Worm (Caenorhabditis elegans): ENCODE measurements around the gene K06H6.2.

Gene K06H6.2

DNA sequence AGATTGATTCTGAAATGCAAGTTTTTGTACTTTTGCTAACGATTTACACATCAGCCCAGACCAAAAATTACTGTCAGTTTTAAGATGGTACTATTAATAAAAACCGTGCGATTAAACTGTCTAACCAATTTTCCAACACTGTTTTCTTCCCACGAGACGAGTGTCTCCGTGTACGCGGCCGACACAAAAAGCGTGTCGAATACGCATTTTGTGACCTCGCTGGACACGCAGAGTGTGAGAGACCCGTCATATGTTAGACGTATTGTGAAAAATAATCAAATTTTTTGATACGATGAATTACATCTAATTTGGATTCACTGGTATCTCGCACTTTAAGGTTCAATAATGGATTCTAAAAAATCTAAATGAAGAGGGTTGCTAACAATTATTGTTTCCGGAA lies 50.1 kb downstream of the K06H6.2 start (continued):
- TF ChIP-seq ZK337.2 (GFP tag; IDR thresholded peaks at IDR 0.05) (no peak), F26F4.8 (GFP tag; conservative IDR thresholded peaks at IDR 0.05) (no peak), unc-39 (tag; optimal IDR thresholded peaks at IDR 0.05) (no peak), R02D3.7 (tag; optimal IDR thresholded peaks at IDR 0.05) (no peak), zip-2 (tag; optimal IDR thresholded peaks at IDR 0.05) (no peak), unc-62 (GFP tag; optimal IDR thresholded peaks at IDR 0.05 in 1 of 2) (no peak), unc-62 (tag; optimal IDR thresholded peaks at IDR 0.05) (no peak), nhr-111 (GFP tag; optimal IDR thresholded peaks at IDR 0.05) (no peak), sdz-12 (GFP tag; optimal IDR thresholded peaks at IDR 0.05) (no peak), duxl-1 (tag; optimal IDR thresholded peaks at IDR 0.05; ENCODE audit: poor library complexity) (peak; percentile 51), T26A8.4 (GFP tag; IDR thresholded peaks at IDR 0.05) (no peak), aly-2 (tag; optimal IDR thresholded peaks at IDR 0.05) (no peak), jun-1 (tag; optimal IDR thresholded peaks at IDR 0.05) (no peak), pha-4 (GFP tag; IDR thresholded peaks at IDR 0.05) (no peak), pha-4 (tag; optimal IDR thresholded peaks at IDR 0.05) (no peak), nhr-102 (tag; optimal IDR thresholded peaks at IDR 0.05) (no peak), lin-13 (GFP tag; optimal IDR thresholded peaks at IDR 0.05) (no peak), lin-39 (tag; optimal IDR thresholded peaks at IDR 0.05) (no peak), zfp-2 (tag; optimal IDR thresholded peaks at IDR 0.05) (no peak), daf-19 (GFP tag; conservative IDR thresholded peaks at IDR 0.05) (no peak), mxl-3 (GFP tag; optimal IDR thresholded peaks at IDR 0.05) (peak; percentile 78), ztf-11 (tag; optimal IDR thresholded peaks at IDR 0.05) (no peak), lin-29 (GFP tag; IDR thresholded peaks at IDR 0.05) (no peak), Y5F2A.4 (GFP tag; optimal IDR thresholded peaks at IDR 0.05) (no peak), F49E8.2 (tag; optimal IDR thresholded peaks at IDR 0.05; ENCODE audit: borderline replicate concordance) (no peak), dmd-6 (GFP tag; IDR thresholded peaks at IDR 0.05) (peak; percentile 61; the same call in 1 of the 2 replicates), egl-27 (tag; optimal IDR thresholded peaks at IDR 0.05) (no peak), ctbp-1 (GFP tag; IDR thresholded peaks at IDR 0.05) (no peak), hmg-1.1 (GFP tag; IDR thresholded peaks at IDR 0.05) (0 out of 2 replicates have a peak, but pooled peaks have one; percentile 16), Y75B8A.6 (GFP tag; IDR thresholded peaks at IDR 0.05) (no peak), mxl-2 (GFP tag; conservative IDR thresholded peaks at IDR 0.05) (no peak), fkh-10 (GFP tag; optimal IDR thresholded peaks at IDR 0.05) (no peak), F44E2.7 (GFP tag; IDR thresholded peaks at IDR 0.05) (no peak), zag-1 (tag; optimal IDR thresholded peaks at IDR 0.05) (no peak), daf-12 (tag; optimal IDR thresholded peaks at IDR 0.05) (no peak), vab-7 (GFP tag; IDR thresholded peaks at IDR 0.05) (no peak), nhr-6 (tag; optimal IDR thresholded peaks at IDR 0.05) (no peak), D1046.2 (GFP tag; IDR thresholded peaks at IDR 0.05) (no peak), gei-8 (GFP tag; optimal IDR thresholded peaks at IDR 0.05) (no peak), tra-1 (GFP tag; IDR thresholded peaks at IDR 0.05) (no peak), ztf-7 (tag; optimal IDR thresholded peaks at IDR 0.05) (no peak), daf-16 (GFP tag; optimal IDR thresholded peaks at IDR 0.05) (no peak), daf-16 (tag; optimal IDR thresholded peaks at IDR 0.05) (peak; percentile 40), zip-11 (GFP tag; IDR thresholded peaks at IDR 0.05) (no peak), snpc-4 (tag; optimal IDR thresholded peaks at IDR 0.05) (no peak), ceh-62 (tag; optimal IDR thresholded peaks at IDR 0.05) (no peak), ceh-32 (tag; optimal IDR thresholded peaks at IDR 0.05; ENCODE audit: poor library complexity) (no peak), madf-5 (GFP tag; IDR thresholded peaks at IDR 0.05) (no peak), mes-2 (tag; optimal IDR thresholded peaks at IDR 0.05; ENCODE audit: poor library complexity, severe bottlenecking) (peak; percentile 33), nhr-25 (tag; optimal IDR thresholded peaks at IDR 0.05; ENCODE audit: borderline replicate concordance, insufficient read depth) (no peak), nhr-77 (tag; optimal IDR thresholded peaks at IDR 0.05) (peak; percentile 85), dve-1 (tag; optimal IDR thresholded peaks at IDR 0.05; ENCODE audit: insufficient read depth) (peak; percentile 66), ceh-28 (tag; optimal IDR thresholded peaks at IDR 0.05) (no peak)

Measured in whole organism, L4 larva.